Worm (Caenorhabditis elegans): ENCODE results near the gene clc-29.
"Not testable (repeated sequence)": the region's sequence is repeated elsewhere in the genome, so short reads cannot be mapped to it uniquely, and the experiment has no call there.

DNA sequence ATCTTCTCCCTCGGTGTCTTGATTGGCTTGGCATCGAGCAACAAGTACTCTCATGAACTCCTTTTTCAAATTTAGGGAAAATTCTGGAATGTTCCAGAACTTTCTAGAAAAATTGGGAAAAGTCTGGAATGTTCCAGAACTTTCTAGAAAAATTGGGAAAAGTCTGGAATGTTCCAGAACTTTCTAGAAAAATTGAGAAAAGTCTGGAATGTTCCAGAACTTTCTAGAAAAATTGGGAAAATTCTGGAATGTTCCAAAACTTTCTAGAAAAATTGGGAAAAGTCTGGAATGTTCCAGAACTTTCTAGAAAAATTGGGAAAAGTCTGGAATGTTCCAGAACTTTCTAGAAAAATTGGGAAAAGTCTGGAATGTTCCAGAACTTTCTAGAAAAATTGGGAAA lies 3.4 kb downstream of the clc-29 start, which contains the start of gene ZC262.7:
- TF ChIP-seq nhr-11 (tag; optimal IDR thresholded peaks at IDR 0.05); pha-4 (tag; optimal IDR thresholded peaks at IDR 0.05); che-1 (tag; optimal IDR thresholded peaks at IDR 0.05); ceh-24 (tag; optimal IDR thresholded peaks at IDR 0.05); rnt-1 (tag; optimal IDR thresholded peaks at IDR 0.05); lin-11 (tag; optimal IDR thresholded peaks at IDR 0.05); dmd-4 (tag; optimal IDR thresholded peaks at IDR 0.05; ENCODE audit: borderline replicate concordance); fax-1 (tag; optimal IDR thresholded peaks at IDR 0.05); C38D4.7 (GFP tag; optimal IDR thresholded peaks at IDR 0.05); elt-2 (tag; optimal IDR thresholded peaks at IDR 0.05): not testable (repeated sequence)
